Fruit fly (Drosophila melanogaster): Measurements from ENCODE around the gene CG5984.

CG5984 gene

DNA sequence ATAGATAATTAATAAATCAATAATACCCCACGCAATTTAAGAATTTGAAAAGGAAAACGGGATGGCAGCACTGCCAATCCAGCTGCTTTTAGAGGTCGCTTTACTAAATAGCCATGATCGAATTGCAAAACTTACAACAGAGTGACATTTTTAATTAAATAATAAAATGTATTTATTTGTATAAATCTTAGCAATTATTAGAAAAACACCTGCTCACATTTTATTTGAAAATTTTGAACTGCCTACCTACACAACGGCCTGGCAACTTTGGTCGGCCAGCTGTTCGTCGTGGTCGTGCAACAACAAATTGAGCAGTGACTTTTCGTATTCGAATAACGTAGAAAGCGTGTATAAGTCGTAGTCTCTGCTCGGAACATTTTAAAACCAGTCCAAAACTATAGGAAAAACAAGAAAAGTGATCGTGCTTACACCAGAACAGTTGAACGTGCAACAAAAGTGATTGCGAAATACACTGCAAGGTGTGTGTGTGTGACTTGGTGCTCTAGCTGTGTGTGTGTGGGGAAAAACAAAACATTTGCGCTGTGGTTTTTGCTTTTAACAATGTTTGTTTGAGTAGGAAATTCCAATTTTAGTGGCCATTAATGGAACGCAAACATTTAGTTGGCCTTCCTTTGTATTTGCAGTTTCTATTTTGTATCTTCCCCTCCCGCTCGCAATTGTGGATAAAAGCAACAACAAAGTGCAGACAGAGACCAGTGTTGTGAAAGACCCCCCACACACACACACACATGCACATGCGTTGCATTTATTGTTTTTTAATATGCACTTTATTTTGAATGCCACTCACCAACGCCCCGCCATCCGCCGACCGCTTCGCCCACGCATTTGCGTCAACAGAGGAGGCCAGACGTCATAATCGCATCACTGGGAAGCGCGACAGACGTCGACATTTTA, 27.0 kb upstream of the CG5984 start, which contains the start of gene CG5938 (continued):
- TF ChIP-seq CG8290 (GFP tag; optimal IDR thresholded peaks at IDR 0.05) (no peak), CG8290 (tag; optimal IDR thresholded peaks at IDR 0.05) (no peak), br (optimal IDR thresholded peaks at IDR 0.05) (no peak), CG10267 (tag; optimal IDR thresholded peaks at IDR 0.05) (peak; percentile 79), CG7786 (GFP tag; optimal IDR thresholded peaks at IDR 0.05) (no peak), fd64A (GFP tag; optimal IDR thresholded peaks at IDR 0.05) (no peak), gro (GFP tag; optimal IDR thresholded peaks at IDR 0.05) (no peak), Taf1 (GFP tag; IDR thresholded peaks at IDR 0.05) (no peak), stwl (tag; optimal IDR thresholded peaks at IDR 0.05) (peak; percentile 51), usp (GFP tag; optimal IDR thresholded peaks at IDR 0.05) (no peak), CG2875 (GFP tag; optimal IDR thresholded peaks at IDR 0.05) (no peak), Ravus (GFP tag; IDR thresholded peaks at IDR 0.05) (no peak), E2f2 (GFP tag; IDR thresholded peaks at IDR 0.05) (peak; percentile 75), phol (tag; optimal IDR thresholded peaks at IDR 0.05) (peak; percentile 38), eyg (GFP tag; optimal IDR thresholded peaks at IDR 0.05) (no peak), Dip3 (GFP tag; optimal IDR thresholded peaks at IDR 0.05) (no peak), gfzf (GFP tag; optimal IDR thresholded peaks at IDR 0.05) (no peak), CG17912 (GFP tag; optimal IDR thresholded peaks at IDR 0.05) (no peak), dati (GFP tag; IDR thresholded peaks at IDR 0.05) (no peak), Poxn (GFP tag; IDR thresholded peaks at IDR 0.05) (no peak), az2 (GFP tag; optimal IDR thresholded peaks at IDR 0.05) (peak; percentile 15), yki (optimal IDR thresholded peaks at IDR 0.05) (no peak), mam (GFP tag; optimal IDR thresholded peaks at IDR 0.05) (no peak), bbx (GFP tag; IDR thresholded peaks at IDR 0.05; ENCODE audit: partially characterized antibody) (no peak), ewg (GFP tag; optimal IDR thresholded peaks at IDR 0.05) (no peak), CG12155 (GFP tag; optimal IDR thresholded peaks at IDR 0.05) (peak; percentile 6), cwo (GFP tag; optimal IDR thresholded peaks at IDR 0.05) (peak; percentile 6), CG1603 (tag; optimal IDR thresholded peaks at IDR 0.05) (peak; percentile 1), CG2199 (GFP tag; IDR thresholded peaks at IDR 0.05) (0 out of 3 replicates have a peak, but pooled peaks have one; percentile 65), zf30C (GFP tag; optimal IDR thresholded peaks at IDR 0.05) (no peak), Dll (GFP tag; IDR thresholded peaks at IDR 0.05; ENCODE audit: partially characterized antibody) (0 out of 4 replicates have a peak, but pooled peaks have one; percentile 21), gt (GFP tag; IDR thresholded peaks at IDR 0.05) (no peak), Fer2 (tag; optimal IDR thresholded peaks at IDR 0.05) (no peak), Opbp (GFP tag; IDR thresholded peaks at IDR 0.05; ENCODE audit: partially characterized antibody) (no peak), CG16779 (GFP tag; IDR thresholded peaks at IDR 0.05) (no peak), Atf3 (GFP tag; optimal IDR thresholded peaks at IDR 0.05) (no peak), CG6689 (GFP tag; IDR thresholded peaks at IDR 0.05) (0 out of 2 replicates have a peak, but pooled peaks have one; percentile 39), NFAT (GFP tag; IDR thresholded peaks at IDR 0.05) (no peak), HmgZ (tag; optimal IDR thresholded peaks at IDR 0.05) (peak; percentile 55), Nf-YB (GFP tag; optimal IDR thresholded peaks at IDR 0.05) (no peak), H2.0 (GFP tag; IDR thresholded peaks at IDR 0.05) (peak; percentile 55), CG2120 (GFP tag; optimal IDR thresholded peaks at IDR 0.05) (peak; percentile 20), Ssrp (tag; optimal IDR thresholded peaks at IDR 0.05) (peak; percentile 21), CG8388 (GFP tag; optimal IDR thresholded peaks at IDR 0.05) (no peak), insv (GFP tag; optimal IDR thresholded peaks at IDR 0.05) (no peak), CG4707 (GFP tag; optimal IDR thresholded peaks at IDR 0.05) (no peak), wek (GFP tag; optimal IDR thresholded peaks at IDR 0.05) (no peak), CG10654 (GFP tag; optimal IDR thresholded peaks at IDR 0.05) (peak; percentile 0), Pdp1 (GFP tag; optimal IDR thresholded peaks at IDR 0.05) (peak in 1 of 2 experiments; percentile 77), croc (GFP tag; conservative IDR thresholded peaks at IDR 0.05) (no peak)
